Worm (Caenorhabditis elegans) whole organism, young adult: ENCODE measurements around the gene cfp-1.

Source experiments
- B0336.3 ChIP-seq: fragments of 200-800 bp; sonication (Bioruptor generic); IDR thresholded peaks from 2 replicates; pipeline ENCODE4 v1.3.6; 2022; ENCODE audit warnings: missing genetic modification characterization, missing compliant biosample characterization
- C17E4.6 ChIP-seq: fragments of 200-800 bp; sonication (Bioruptor generic); IDR thresholded peaks from 2 replicates; pipeline ENCODE4 v1.3.6; 2022; ENCODE audit warnings: missing genetic modification reagents, missing genetic modification characterization, missing compliant biosample characterization
- Y56A3A.18 ChIP-seq: fragments of 200-800 bp; sonication (Bioruptor generic); IDR thresholded peaks from 2 replicates; pipeline ENCODE4 v1.3.6; 2022; ENCODE audit warnings: missing genetic modification reagents, missing genetic modification characterization, missing compliant biosample characterization
- Y95B8A.8 ChIP-seq: fragments of 200-800 bp; sonication (Bioruptor generic); IDR thresholded peaks from 2 replicates; pipeline ENCODE4 v1.3.6; 2022; ENCODE audit warnings: missing genetic modification reagents, missing genetic modification characterization, missing compliant biosample characterization
- attf-5 ChIP-seq: fragments of 200-800 bp; sonication (Bioruptor generic); optimal IDR thresholded peaks from 2 replicates; lab custom pipeline; 2018; ENCODE audit warnings: mild to moderate bottlenecking, missing genetic modification characterization, missing compliant biosample characterization
- ccch-3 ChIP-seq: fragments of 200-800 bp; sonication (Bioruptor generic); optimal IDR thresholded peaks from 2 replicates; lab custom pipeline; 2018; ENCODE audit warnings: mild to moderate bottlenecking, missing genetic modification characterization, missing compliant biosample characterization
- ceh-100 ChIP-seq: fragments of 200-800 bp; sonication (Bioruptor generic); IDR thresholded peaks from 2 replicates; pipeline ENCODE4 v1.3.6; 2022; ENCODE audit warnings: missing genetic modification reagents, missing genetic modification characterization, missing compliant biosample characterization
- ceh-91 ChIP-seq: fragments of 200-800 bp; sonication (Bioruptor generic); IDR thresholded peaks from 2 replicates; pipeline ENCODE4 v1.3.6; 2022; ENCODE audit warnings: missing genetic modification reagents, missing genetic modification characterization, missing compliant biosample characterization
- lir-1 ChIP-seq: fragments of 200-800 bp; sonication (Bioruptor generic); conservative IDR thresholded peaks from 2 replicates; pipeline ENCODE4 v1.3.6; 2022; ENCODE audit warnings: missing genetic modification reagents, missing genetic modification characterization, missing compliant biosample characterization
- mes-4 ChIP-seq: sonication (generic microtip); optimal IDR thresholded peaks from 2 replicates; lab custom pipeline; 2016; ENCODE audit warnings: missing genotype, missing genetic modification characterization, missing compliant biosample characterization

ce11 chrIV:14070185-14070991, 6.8 kb upstream of the cfp-1 start:
- TF ChIP-seq B0336.3 (GFP tag; lab: Robert Waterston, UW) = no peak
- no peak for TF ChIP-seq attf-5 (GFP tag; lab: Kevin White, UChicago)
- TF ChIP-seq C17E4.6 (GFP tag; lab: Robert Waterston, UW) = no peak
- peak; percentile 43; the same call in 1 of the 2 replicates for TF ChIP-seq ceh-91 (GFP tag; lab: Robert Waterston, UW)
- no peak for TF ChIP-seq ccch-3
- TF ChIP-seq lir-1 (GFP tag; lab: Robert Waterston, UW) = no peak
- TF ChIP-seq Y95B8A.8 (GFP tag; lab: Robert Waterston, UW) = no peak
- no peak for TF ChIP-seq ceh-100 (GFP tag; lab: Robert Waterston, UW)
- TF ChIP-seq mes-4 = no peak
- TF ChIP-seq Y56A3A.18 (GFP tag; lab: Robert Waterston, UW) = no peak
